Fruit fly (Drosophila melanogaster) whole organism, adult: ENCODE results near the gene Nepl13.

Source experiments
- CG11617 ChIP-seq: fragments of 200-800 bp; sonication (Bioruptor generic); optimal IDR thresholded peaks from 2 replicates; lab custom pipeline; 2017; ENCODE audit warnings: mild to moderate bottlenecking, missing biosample characterization, missing genetic modification reagents, missing genetic modification characterization
- Clk ChIP-seq: fragments of 200-800 bp; sonication (Bioruptor generic); optimal IDR thresholded peaks from 2 replicates; lab custom pipeline; 2017; ENCODE audit warnings: missing biosample characterization, missing genetic modification characterization
- bab1 ChIP-seq: fragments of 200-800 bp; sonication (Bioruptor generic); optimal IDR thresholded peaks from 3 replicates; lab custom pipeline; 2019; ENCODE audit warnings: missing biosample characterization, mild to moderate bottlenecking, missing genetic modification characterization, moderate library complexity
- kay ChIP-seq: fragments of 200-800 bp; sonication (Bioruptor generic); peaks from one replicate; lab custom pipeline; 2016; ENCODE audit warnings: missing biosample characterization, missing genetic modification characterization, borderline replicate concordance

DNA sequence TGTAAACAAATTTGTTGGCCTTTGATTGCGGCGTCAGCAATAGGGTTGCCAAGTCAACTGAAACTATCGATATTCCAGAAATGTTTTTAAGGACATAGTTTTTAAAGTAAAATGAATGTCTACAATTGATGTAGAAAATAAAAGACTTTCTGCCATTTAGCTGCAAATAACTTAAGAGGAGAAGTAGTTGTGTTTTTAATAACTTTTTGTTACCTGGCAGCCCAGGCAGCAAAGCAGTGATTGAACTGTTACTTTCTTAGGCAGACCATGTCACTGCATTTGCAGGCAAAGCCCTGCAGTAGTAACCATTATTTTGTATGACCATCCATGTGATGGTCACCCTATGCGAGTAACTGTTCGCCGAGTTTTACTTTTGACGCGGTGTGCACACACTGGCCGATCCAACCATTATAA, 10.3 kb downstream of the Nepl13 start, which contains the start of the genes rumi, CG7029 and Usp12-46:
- TF ChIP-seq CG11617, result peak; percentile 83
- TF ChIP-seq bab1 (GFP tag; lab: Kevin White, UChicago), result peak; percentile 90
- TF ChIP-seq kay (GFP tag; lab: Kevin White, UChicago), result no peak
- peak; percentile 78 for TF ChIP-seq Clk (GFP tag; lab: Kevin White, UChicago)
